Worm (Caenorhabditis elegans): ENCODE measurements around the gene F23B12.7.

F23B12.7 gene

ce11 chrV:14422317-14422716 is 27.2 kb upstream of the F23B12.7 start, which contains the start of gene pas-1:
TSS of gene pas-1 (minus strand) at chrV:14422618.
- TF ChIP-seq egl-44 (GFP tag; IDR thresholded peaks at IDR 0.05) (no peak), F52B5.7 (tag; optimal IDR thresholded peaks at IDR 0.05) (no peak), ztf-18 (tag; optimal IDR thresholded peaks at IDR 0.05) (no peak), B0019.2 (GFP tag; conservative IDR thresholded peaks at IDR 0.05) (no peak), mcd-1 (GFP tag; IDR thresholded peaks at IDR 0.05) (peak; percentile 37; the same call in 1 of the 2 replicates), pha-4 (tag; optimal IDR thresholded peaks at IDR 0.05) (no peak), Y53F4B.3 (GFP tag; IDR thresholded peaks at IDR 0.05) (no peak), B0336.3 (GFP tag; IDR thresholded peaks at IDR 0.05) (0 out of 2 replicates have a peak, but pooled peaks have one; percentile 46), F23B12.7 (tag; optimal IDR thresholded peaks at IDR 0.05; ENCODE audit: insufficient read depth) (no peak), unc-130 (GFP tag; optimal IDR thresholded peaks at IDR 0.05) (no peak), Y56A3A.18 (GFP tag; IDR thresholded peaks at IDR 0.05) (no peak), K12H6.12 (tag; optimal IDR thresholded peaks at IDR 0.05) (no peak), nfyb-1 (GFP tag; IDR thresholded peaks at IDR 0.05) (peak; percentile 18; the same call in 1 of the 2 replicates), pbrm-1 (GFP tag; IDR thresholded peaks at IDR 0.05) (0 out of 2 replicates have a peak, but pooled peaks have one; percentile 25), atf-7 (tag; optimal IDR thresholded peaks at IDR 0.05) (no peak), rec-8 (tag; optimal IDR thresholded peaks at IDR 0.05) (no peak), B0035.1 (tag; optimal IDR thresholded peaks at IDR 0.05) (no peak), ekl-4 (GFP tag; IDR thresholded peaks at IDR 0.05) (peak; percentile 72; the same call in 1 of the 2 replicates), hsf-1 (GFP tag; IDR thresholded peaks at IDR 0.05) (0 out of 2 replicates have a peak, but pooled peaks have one; percentile 30), xnd-1 (tag; optimal IDR thresholded peaks at IDR 0.05) (no peak), Y95B8A.8 (GFP tag; IDR thresholded peaks at IDR 0.05) (no peak), ztf-25 (GFP tag; IDR thresholded peaks at IDR 0.05) (0 out of 2 replicates have a peak, but pooled peaks have one; percentile 19), athp-1 (tag; optimal IDR thresholded peaks at IDR 0.05) (peak; percentile 17), rcor-1 (GFP tag; IDR thresholded peaks at IDR 0.05) (no peak), madf-3 (GFP tag; IDR thresholded peaks at IDR 0.05) (peak; percentile 74; the same call in 1 of the 2 replicates), zim-3 (tag; optimal IDR thresholded peaks at IDR 0.05) (no peak), zfh-2 (GFP tag; conservative IDR thresholded peaks at IDR 0.05) (0 out of 2 replicates have a peak, but pooled peaks have one; percentile 16), ccch-3 (GFP tag; optimal IDR thresholded peaks at IDR 0.05) (no peak), hmg-1.2 (GFP tag; IDR thresholded peaks at IDR 0.05) (0 out of 2 replicates have a peak, but pooled peaks have one; percentile 24), mxl-1 (tag; optimal IDR thresholded peaks at IDR 0.05) (no peak), chd-7 (tag; optimal IDR thresholded peaks at IDR 0.05) (peak; percentile 57), akir-1 (GFP tag; optimal IDR thresholded peaks at IDR 0.05) (no peak), ceh-40 (GFP tag; IDR thresholded peaks at IDR 0.05) (no peak), nfya-1 (tag; optimal IDR thresholded peaks at IDR 0.05; ENCODE audit: borderline replicate concordance, insufficient read depth) (no peak), aptf-2 (GFP tag; conservative IDR thresholded peaks at IDR 0.05) (no peak), nhr-27 (tag; optimal IDR thresholded peaks at IDR 0.05) (no peak), Y53G8AR.9 (GFP tag; conservative IDR thresholded peaks at IDR 0.05) (peak; percentile 39; the same call in 1 of the 2 replicates), lin-26 (GFP tag; IDR thresholded peaks at IDR 0.05) (peak; percentile 52; the same call in 1 of the 2 replicates), gei-17 (GFP tag; optimal IDR thresholded peaks at IDR 0.05) (no peak), F39B2.1 (GFP tag; IDR thresholded peaks at IDR 0.05) (0 out of 2 replicates have a peak, but pooled peaks have one; percentile 18), bed-1 (GFP tag; IDR thresholded peaks at IDR 0.05) (0 out of 2 replicates have a peak, but pooled peaks have one; percentile 40), madf-6 (GFP tag; IDR thresholded peaks at IDR 0.05) (peak; percentile 49)

All from whole organism, young adult.